Fruit fly (Drosophila melanogaster): Measurements from ENCODE around the gene Btk.

Gene Btk

DNA sequence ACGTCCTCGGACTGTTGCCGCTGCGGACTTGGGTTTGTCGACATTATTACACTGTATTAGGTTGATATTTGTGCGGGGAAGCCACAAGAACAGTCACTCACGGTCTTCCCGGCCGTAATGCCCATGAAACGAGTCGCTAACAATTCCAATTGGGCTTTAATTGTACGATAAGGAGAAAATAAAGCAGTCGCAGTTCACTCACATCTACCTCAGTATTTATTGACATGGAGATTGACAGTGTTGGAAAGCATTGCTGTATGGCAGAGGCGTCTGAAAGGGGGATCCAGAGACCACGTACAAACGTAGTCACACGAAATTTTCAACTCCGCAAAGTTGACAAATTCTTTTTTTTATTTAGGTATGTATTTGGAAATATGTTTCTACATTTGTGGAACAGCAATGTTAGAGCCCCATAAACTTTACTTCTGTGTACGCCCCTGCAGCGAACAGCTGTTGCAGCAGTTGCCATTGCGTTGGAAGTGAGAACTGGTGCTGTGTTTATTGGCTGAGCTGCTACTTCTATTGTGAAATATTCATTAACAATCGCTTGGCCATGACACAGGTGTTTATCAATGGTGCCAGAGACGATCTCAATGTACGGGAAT lies 88.1 kb downstream of the Btk start, which contains the start of the genes CG8372 and CG8360 (continued):
- TF ChIP-seq CG3407 (GFP tag; optimal IDR thresholded peaks at IDR 0.05) (peak; percentile 97), amos (GFP tag; IDR thresholded peaks at IDR 0.05; ENCODE audit: partially characterized antibody) (0 out of 2 replicates have a peak, but pooled peaks have one; percentile 26), CG31441 (GFP tag; IDR thresholded peaks at IDR 0.05) (peak; percentile 98), nom (GFP tag; optimal IDR thresholded peaks at IDR 0.05) (peak; percentile 98), eve (GFP tag; optimal IDR thresholded peaks at IDR 0.05) (peak in 1 of 2 experiments; percentile 46), CG13624 (GFP tag; optimal IDR thresholded peaks at IDR 0.05) (peak; percentile 99), CG18619 (GFP tag; optimal IDR thresholded peaks at IDR 0.05) (peak; percentile 98), Nf-YB (GFP tag; optimal IDR thresholded peaks at IDR 0.05) (peak; percentile 88), so (GFP tag; IDR thresholded peaks at IDR 0.05) (peak; percentile 99), fd3F (GFP tag; optimal IDR thresholded peaks at IDR 0.05) (peak; percentile 96), CG2120 (GFP tag; optimal IDR thresholded peaks at IDR 0.05) (peak; percentile 99), unc-4 (GFP tag; IDR thresholded peaks at IDR 0.05; ENCODE audit: partially characterized antibody) (peak; percentile 48; the same call in 1 of the 2 replicates), abd-A (tag; optimal IDR thresholded peaks at IDR 0.05) (no peak), Hand (GFP tag; optimal IDR thresholded peaks at IDR 0.05) (peak; percentile 97), vnd (GFP tag; IDR thresholded peaks at IDR 0.05; ENCODE audit: partially characterized antibody) (no peak), Lim3 (GFP tag; IDR thresholded peaks at IDR 0.05) (peak; percentile 97), CG9437 (GFP tag; optimal IDR thresholded peaks at IDR 0.05) (peak; percentile 95), BEAF-32 (GFP tag; optimal IDR thresholded peaks at IDR 0.05) (peak; percentile 58), CG9797 (GFP tag; optimal IDR thresholded peaks at IDR 0.05) (peak; percentile 76), Sox100B (GFP tag; optimal IDR thresholded peaks at IDR 0.05) (peak; percentile 96), CG12219 (GFP tag; optimal IDR thresholded peaks at IDR 0.05) (peak; percentile 98), CG30431 (GFP tag; optimal IDR thresholded peaks at IDR 0.05) (peak; percentile 98), Abd-B (GFP tag; optimal IDR thresholded peaks at IDR 0.05) (peak; percentile 98), vfl (GFP tag; optimal IDR thresholded peaks at IDR 0.05) (peak; percentile 98), psq (GFP tag; optimal IDR thresholded peaks at IDR 0.05) (peak; percentile 95), ttk (GFP tag; IDR thresholded peaks at IDR 0.05) (peak; percentile 99), CHES-1-like (GFP tag; optimal IDR thresholded peaks at IDR 0.05) (peak; percentile 99), nerfin-2 (GFP tag; IDR thresholded peaks at IDR 0.05; ENCODE audit: partially characterized antibody) (no peak), peb (GFP tag; IDR thresholded peaks at IDR 0.05) (peak; percentile 99), Dek (tag; optimal IDR thresholded peaks at IDR 0.05) (peak; percentile 98), Bteb2 (GFP tag; optimal IDR thresholded peaks at IDR 0.05) (peak; percentile 99), ssp (GFP tag; IDR thresholded peaks at IDR 0.05) (peak; percentile 94), lbe (GFP tag; optimal IDR thresholded peaks at IDR 0.05) (peak; percentile 99), CG4282 (GFP tag; optimal IDR thresholded peaks at IDR 0.05) (peak; percentile 98), HLHmδ (GFP tag; optimal IDR thresholded peaks at IDR 0.05) (no peak), cwo (GFP tag; optimal IDR thresholded peaks at IDR 0.05) (peak; percentile 97), tap (tag; optimal IDR thresholded peaks at IDR 0.05) (peak; percentile 98), knrl (GFP tag; IDR thresholded peaks at IDR 0.05; ENCODE audit: partially characterized antibody) (peak; percentile 57; the same call in 2 of the 3 replicates), Oli (tag; optimal IDR thresholded peaks at IDR 0.05) (peak; percentile 99), CG1529 (GFP tag; optimal IDR thresholded peaks at IDR 0.05) (peak; percentile 98), CG11085 (GFP tag; IDR thresholded peaks at IDR 0.05) (peak; percentile 98), CG1603 (tag; optimal IDR thresholded peaks at IDR 0.05) (peak; percentile 97), ab (GFP tag; optimal IDR thresholded peaks at IDR 0.05) (peak; percentile 99), Myb (GFP tag; optimal IDR thresholded peaks at IDR 0.05) (peak; percentile 95), CG42726 (GFP tag; IDR thresholded peaks at IDR 0.05; ENCODE audit: partially characterized antibody) (no peak), hkb (optimal IDR thresholded peaks at IDR 0.05) (no peak), hkb (GFP tag; IDR thresholded peaks at IDR 0.05) (peak; percentile 99), CG10431 (GFP tag; optimal IDR thresholded peaks at IDR 0.05) (peak; percentile 92), CG18764 (GFP tag; optimal IDR thresholded peaks at IDR 0.05) (peak; percentile 98)

All from whole organism, embryonic.